Fruit fly (Drosophila melanogaster) ovary, adult (tissue): Measurements from ENCODE around the gene CG14635.

Experiments used
- CG17801 ChIP-seq: fragments of 200-800 bp; optimal IDR thresholded peaks from 2 replicates; lab custom pipeline; 2019; ENCODE audit warnings: missing biosample characterization, mild to moderate bottlenecking, missing genetic modification characterization, moderate library complexity; ENCODE audit not compliant: partially characterized antibody

CG14635 gene

DNA sequence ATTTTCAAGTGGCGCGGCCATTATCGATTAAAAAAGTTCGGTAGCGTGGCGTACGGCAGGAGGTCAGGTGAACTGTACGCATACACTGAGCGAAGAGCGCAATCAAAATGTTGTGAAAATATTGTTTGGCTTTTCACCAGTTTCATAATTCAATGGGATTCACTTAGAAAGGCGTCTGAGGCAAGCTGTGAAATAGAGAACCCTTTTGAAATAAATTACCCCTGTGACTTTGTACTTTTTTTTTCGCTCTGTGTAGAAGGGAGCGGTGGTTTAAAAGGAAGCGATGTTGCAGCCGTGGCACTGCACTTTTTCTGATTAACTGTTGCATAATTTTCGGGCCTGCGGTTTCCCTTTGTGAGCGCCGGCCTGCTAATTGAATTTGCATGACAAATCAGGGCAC lies 29.1 kb downstream of the CG14635 start:
- TF ChIP-seq CG17801: no peak

DNA sequence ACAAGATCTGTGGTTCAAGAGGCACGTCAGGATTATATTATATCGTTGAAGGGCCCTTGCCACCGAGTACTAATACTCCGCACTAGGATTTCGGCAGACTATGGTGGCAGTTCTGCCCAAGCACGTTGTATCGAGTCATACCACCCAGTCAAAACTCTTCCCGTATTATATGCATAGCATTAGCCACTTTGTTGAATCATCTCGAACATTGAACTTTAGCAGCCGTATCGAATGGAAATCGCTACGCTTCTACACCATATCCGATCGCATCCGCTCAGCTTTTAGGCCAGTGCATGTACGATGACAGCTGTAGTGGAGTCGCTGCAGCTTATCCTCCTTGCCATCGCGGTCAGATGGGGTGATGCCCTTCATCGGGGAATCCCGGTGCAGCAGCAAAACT lies 30.8 kb downstream of the CG14635 start, which contains the start of gene CG11664:
TSS of gene CG11664 (plus strand) at position 301 of the 400 bp plus-strand sequence.
- TF ChIP-seq CG17801: no peak

DNA sequence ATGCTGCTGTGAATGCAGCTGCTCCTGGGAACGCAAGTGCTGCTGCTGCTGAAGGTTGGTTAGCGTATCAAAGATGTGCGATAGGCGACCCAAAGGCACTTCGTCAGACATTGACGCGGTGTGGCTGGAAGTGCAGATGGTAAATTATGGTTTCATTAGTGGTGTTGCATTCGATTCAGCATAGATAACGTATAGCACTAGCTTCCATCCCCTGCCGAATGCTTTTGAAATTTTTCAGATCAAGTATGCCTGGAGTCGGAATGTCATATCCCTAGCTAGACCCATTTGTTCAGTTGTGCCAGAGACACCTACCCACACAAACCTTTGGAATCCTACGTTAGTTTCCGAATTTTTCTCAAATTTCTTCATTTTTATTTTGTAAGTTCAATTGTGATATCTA lies 49.6 kb downstream of the CG14635 start, which contains the start of gene CG11663:
TSS of gene CG11663 (plus strand) at position 301 of the 400 bp plus-strand sequence.
- TF ChIP-seq CG17801: no peak
